Worm (Caenorhabditis elegans): ENCODE results near the gene B0222.1.

B0222.1 gene

ce11 chrV:9126316-9126715, 7.7 kb upstream of the B0222.1 start, which contains the start of gene F21C10.4:
TSS of gene F21C10.4 (plus strand) at chrV:9126616.
- TF ChIP-seq elt-2 (tag; optimal IDR thresholded peaks at IDR 0.05): no peak
- no peak for TF ChIP-seq ztf-11 (tag; optimal IDR thresholded peaks at IDR 0.05)

ce11 chrV:9127773-9128172, 6.3 kb upstream of the B0222.1 start, which contains the start of gene F21C10.3:
TSS of gene F21C10.3 (plus strand) at chrV:9128073.
- no peak for TF ChIP-seq nhr-12 (tag; optimal IDR thresholded peaks at IDR 0.05)
- no peak for TF ChIP-seq skn-1 (tag; optimal IDR thresholded peaks at IDR 0.05)
- no peak for TF ChIP-seq nhr-237 (tag; optimal IDR thresholded peaks at IDR 0.05)
- TF ChIP-seq nhr-67 (tag; optimal IDR thresholded peaks at IDR 0.05): no peak
- TF ChIP-seq mdl-1 (tag; optimal IDR thresholded peaks at IDR 0.05): no peak
- TF ChIP-seq ceh-82 (tag; optimal IDR thresholded peaks at IDR 0.05): no peak
- TF ChIP-seq fos-1 (tag; optimal IDR thresholded peaks at IDR 0.05): no peak
- TF ChIP-seq nhr-77 (tag; optimal IDR thresholded peaks at IDR 0.05): no peak
- no peak for TF ChIP-seq pqm-1 (tag; optimal IDR thresholded peaks at IDR 0.05)
- TF ChIP-seq aly-2 (tag; optimal IDR thresholded peaks at IDR 0.05): no peak
- TF ChIP-seq nhr-76 (tag; optimal IDR thresholded peaks at IDR 0.05): no peak
- no peak for TF ChIP-seq nhr-11 (tag; optimal IDR thresholded peaks at IDR 0.05)

- peak; percentile 82 for TF ChIP-seq nhr-11 (tag; optimal IDR thresholded peaks at IDR 0.05)
- no peak for TF ChIP-seq fkh-2 (tag; optimal IDR thresholded peaks at IDR 0.05)
- no peak for TF ChIP-seq daf-12 (tag; optimal IDR thresholded peaks at IDR 0.05)
- TF ChIP-seq elt-2 (tag; optimal IDR thresholded peaks at IDR 0.05): peak; percentile 2
- TF ChIP-seq lin-15B (tag; optimal IDR thresholded peaks at IDR 0.05): peak; percentile 16
- TF ChIP-seq fkh-10 (GFP tag; optimal IDR thresholded peaks at IDR 0.05): peak; percentile 69
- peak; percentile 81 for TF ChIP-seq mdl-1 (tag; optimal IDR thresholded peaks at IDR 0.05)
- peak; percentile 73 for TF ChIP-seq nfya-1 (tag; optimal IDR thresholded peaks at IDR 0.05; ENCODE audit: insufficient read depth)
- peak; percentile 41 for TF ChIP-seq snpc-4 (tag; optimal IDR thresholded peaks at IDR 0.05)
- TF ChIP-seq lin-39 (tag; optimal IDR thresholded peaks at IDR 0.05): peak; percentile 36
Measured at ce11 chrV:9128562-9128961, 5.5 kb upstream of the B0222.1 start.

ce11 chrV:9130766-9131165, 3.3 kb upstream of the B0222.1 start, which contains the start of gene F21C10.19:
TSS of gene F21C10.19 (plus strand) at chrV:9131066.
- TF ChIP-seq elt-3 (tag; optimal IDR thresholded peaks at IDR 0.05): no peak
- TF ChIP-seq elt-1 (tag; optimal IDR thresholded peaks at IDR 0.05): no peak
- no peak for TF ChIP-seq ztf-11 (tag; optimal IDR thresholded peaks at IDR 0.05)
- no peak for TF ChIP-seq ama-1 (optimal IDR thresholded peaks at IDR 0.05)
- no peak for TF ChIP-seq nhr-25 (tag; optimal IDR thresholded peaks at IDR 0.05)
- TF ChIP-seq elt-2 (tag; optimal IDR thresholded peaks at IDR 0.05): no peak
- no peak for TF ChIP-seq nhr-67 (tag; optimal IDR thresholded peaks at IDR 0.05)
- no peak for TF ChIP-seq egl-5 (tag; optimal IDR thresholded peaks at IDR 0.05)
- TF ChIP-seq snpc-4 (tag; optimal IDR thresholded peaks at IDR 0.05): no peak
- TF ChIP-seq zag-1 (tag; optimal IDR thresholded peaks at IDR 0.05): no peak
- TF ChIP-seq hmg-11 (tag; optimal IDR thresholded peaks at IDR 0.05): no peak
- TF ChIP-seq nhr-76 (tag; optimal IDR thresholded peaks at IDR 0.05): no peak
- no peak for TF ChIP-seq mml-1 (tag; optimal IDR thresholded peaks at IDR 0.05)
- no peak for TF ChIP-seq unc-62 (GFP tag; optimal IDR thresholded peaks at IDR 0.05)
- no peak for TF ChIP-seq sea-2 (GFP tag; optimal IDR thresholded peaks at IDR 0.05)
- no peak for TF ChIP-seq fkh-2 (tag; optimal IDR thresholded peaks at IDR 0.05)
- TF ChIP-seq unc-39 (tag; optimal IDR thresholded peaks at IDR 0.05): no peak
- no peak for TF ChIP-seq nhr-28 (tag; optimal IDR thresholded peaks at IDR 0.05)

- TF ChIP-seq nhr-237 (tag; optimal IDR thresholded peaks at IDR 0.05): no peak
Measured at ce11 chrV:9132043-9132442, 2.0 kb upstream of the B0222.1 start, which contains the start of gene F21C10.1. TSS of gene F21C10.1 (plus strand) at chrV:9132343.

ce11 chrV:9137618-9138017, 3.6 kb downstream of the B0222.1 start, which contains the start of gene pitr-2:
TSS of gene pitr-2 (minus strand) at chrV:9137718.
- TF ChIP-seq zag-1 (tag; optimal IDR thresholded peaks at IDR 0.05) (no peak), nfya-1 (tag; optimal IDR thresholded peaks at IDR 0.05; ENCODE audit: insufficient read depth) (no peak), ceh-28 (tag; optimal IDR thresholded peaks at IDR 0.05) (no peak), nhr-67 (tag; optimal IDR thresholded peaks at IDR 0.05) (no peak), fos-1 (tag; optimal IDR thresholded peaks at IDR 0.05) (no peak), nhr-23 (tag; optimal IDR thresholded peaks at IDR 0.05) (no peak), snpc-4 (tag; optimal IDR thresholded peaks at IDR 0.05) (no peak), unc-62 (GFP tag; optimal IDR thresholded peaks at IDR 0.05) (no peak), nhr-76 (tag; optimal IDR thresholded peaks at IDR 0.05) (no peak)

Measured in whole organism, L3 larva.